Worm (Caenorhabditis elegans) whole organism, L4/young adult: ENCODE data around the gene F42G2.2.

Experiments used
- W03F9.2 ChIP-seq: fragments of 150-350 bp; optimal IDR thresholded peaks from 2 replicates; lab custom pipeline; 2014; ENCODE audit warnings: missing biosample characterization, missing genetic modification characterization
- him-1 ChIP-seq: sonication (generic microtip); optimal IDR thresholded peaks from 2 replicates; lab custom pipeline; 2016; ENCODE audit warnings: missing genotype, missing genetic modification reagents, missing genetic modification characterization, missing compliant biosample characterization

DNA sequence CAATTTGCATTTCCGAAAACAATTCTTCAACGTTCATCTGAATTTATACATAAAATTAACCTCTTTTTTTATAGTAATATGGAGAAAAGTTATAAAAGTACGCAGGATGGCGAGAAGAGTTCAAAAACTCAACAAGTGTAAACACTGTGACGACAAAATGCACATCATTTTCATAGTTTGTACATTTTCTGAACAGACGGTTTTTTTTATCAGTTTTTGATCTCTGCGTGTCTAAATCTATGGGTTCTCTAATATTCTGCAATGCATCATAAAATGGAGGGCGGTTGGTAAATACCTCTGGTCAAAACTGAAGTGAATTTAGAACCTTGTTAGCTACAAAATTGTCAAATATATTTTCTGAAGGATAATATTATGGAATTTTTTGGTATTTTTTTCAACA is 6.6 kb upstream of the F42G2.2 start, which contains the start of gene fbxa-4:
- TF ChIP-seq him-1 (tag; lab: Kevin White, UChicago): no peak
- no peak for TF ChIP-seq W03F9.2 (tag; lab: Kevin White, UChicago)
